Worm (Caenorhabditis elegans): ENCODE measurements around the gene F46C3.7.

The F46C3.7 gene

ce11 chrX:11447695-11448094, 7.9 kb downstream of the F46C3.7 start:
- no peak for TF ChIP-seq aly-1 (tag; optimal IDR thresholded peaks at IDR 0.05)

ce11 chrX:11450261-11450660, 10.4 kb downstream of the F46C3.7 start:
- TF ChIP-seq tra-4 (tag; optimal IDR thresholded peaks at IDR 0.05): no peak
- no peak for TF ChIP-seq pes-1 (GFP tag; IDR thresholded peaks at IDR 0.05)
- no peak for TF ChIP-seq B0310.2 (tag; optimal IDR thresholded peaks at IDR 0.05)

- no peak for TF ChIP-seq hmbx-1 (tag; optimal IDR thresholded peaks at IDR 0.05)
- no peak for TF ChIP-seq scrt-1 (GFP tag; IDR thresholded peaks at IDR 0.05)
- TF ChIP-seq ets-7 (tag; optimal IDR thresholded peaks at IDR 0.05): no peak
- no peak for TF ChIP-seq tra-4 (tag; optimal IDR thresholded peaks at IDR 0.05)
- no peak for TF ChIP-seq aly-1 (tag; optimal IDR thresholded peaks at IDR 0.05)
- TF ChIP-seq tbx-11 (GFP tag; IDR thresholded peaks at IDR 0.05): no peak
- no peak for TF ChIP-seq tbx-37 (GFP tag; conservative IDR thresholded peaks at IDR 0.05)
These were observed 12.5 kb downstream of the F46C3.7 start for ce11 chrX:11452316-11452715.

ce11 chrX:11454231-11454630, 14.4 kb downstream of the F46C3.7 start, which contains the start of gene F48C5.2:
Gene F48C5.2, minus strand, starts transcription at chrX:11454331.
- TF ChIP-seq sea-1 (GFP tag; conservative IDR thresholded peaks at IDR 0.05) (no peak), hnd-1 (tag; optimal IDR thresholded peaks at IDR 0.05) (no peak), ceh-36 (tag; optimal IDR thresholded peaks at IDR 0.05) (no peak), hmbx-1 (tag; optimal IDR thresholded peaks at IDR 0.05) (no peak), scrt-1 (GFP tag; IDR thresholded peaks at IDR 0.05) (no peak), ceh-13 (GFP tag; optimal IDR thresholded peaks at IDR 0.05) (no peak), ama-1 (optimal IDR thresholded peaks at IDR 0.05) (no peak), tbx-11 (GFP tag; IDR thresholded peaks at IDR 0.05) (no peak), aly-1 (tag; optimal IDR thresholded peaks at IDR 0.05) (no peak), pes-1 (GFP tag; IDR thresholded peaks at IDR 0.05) (no peak)

- no peak for TF ChIP-seq tbx-37 (GFP tag; conservative IDR thresholded peaks at IDR 0.05)
These were observed 16.8 kb downstream of the F46C3.7 start for ce11 chrX:11456665-11457064.

- no peak for TF ChIP-seq ceh-36 (tag; optimal IDR thresholded peaks at IDR 0.05)
- TF ChIP-seq hmbx-1 (tag; optimal IDR thresholded peaks at IDR 0.05): no peak
- TF ChIP-seq flt-1 (GFP tag; IDR thresholded peaks at IDR 0.05): no peak
- TF ChIP-seq tbx-37 (GFP tag; conservative IDR thresholded peaks at IDR 0.05): no peak
- no peak for TF ChIP-seq hnd-1 (tag; optimal IDR thresholded peaks at IDR 0.05)
- no peak for TF ChIP-seq ets-7 (tag; optimal IDR thresholded peaks at IDR 0.05)
- TF ChIP-seq ama-1 (optimal IDR thresholded peaks at IDR 0.05): no peak
- no peak for TF ChIP-seq scrt-1 (GFP tag; IDR thresholded peaks at IDR 0.05)
- TF ChIP-seq pes-1 (GFP tag; IDR thresholded peaks at IDR 0.05): no peak
- TF ChIP-seq tra-4 (tag; optimal IDR thresholded peaks at IDR 0.05): no peak
- no peak for TF ChIP-seq ceh-13 (GFP tag; optimal IDR thresholded peaks at IDR 0.05)
- TF ChIP-seq sea-1 (GFP tag; conservative IDR thresholded peaks at IDR 0.05): no peak
- no peak for TF ChIP-seq B0310.2 (tag; optimal IDR thresholded peaks at IDR 0.05)
- TF ChIP-seq F13C5.2 (tag; optimal IDR thresholded peaks at IDR 0.05): no peak
These were observed 21.7 kb downstream of the F46C3.7 start for ce11 chrX:11461545-11461944.

ce11 chrX:11462112-11462511, 22.3 kb downstream of the F46C3.7 start:
- TF ChIP-seq ets-7 (tag; optimal IDR thresholded peaks at IDR 0.05) (no peak), B0310.2 (tag; optimal IDR thresholded peaks at IDR 0.05) (no peak), ceh-13 (GFP tag; optimal IDR thresholded peaks at IDR 0.05) (no peak), pes-1 (GFP tag; IDR thresholded peaks at IDR 0.05) (no peak), scrt-1 (GFP tag; IDR thresholded peaks at IDR 0.05) (no peak), tbx-37 (GFP tag; conservative IDR thresholded peaks at IDR 0.05) (no peak), tra-4 (tag; optimal IDR thresholded peaks at IDR 0.05) (no peak), flt-1 (GFP tag; IDR thresholded peaks at IDR 0.05) (no peak), ama-1 (optimal IDR thresholded peaks at IDR 0.05) (no peak), aly-1 (tag; optimal IDR thresholded peaks at IDR 0.05) (no peak), ceh-36 (tag; optimal IDR thresholded peaks at IDR 0.05) (no peak), hnd-1 (tag; optimal IDR thresholded peaks at IDR 0.05) (no peak), hmbx-1 (tag; optimal IDR thresholded peaks at IDR 0.05) (no peak), hmg-4 (GFP tag; optimal IDR thresholded peaks at IDR 0.05) (no peak), sea-1 (GFP tag; conservative IDR thresholded peaks at IDR 0.05) (no peak), F13C5.2 (tag; optimal IDR thresholded peaks at IDR 0.05) (no peak), tbx-11 (GFP tag; IDR thresholded peaks at IDR 0.05) (no peak)

- TF ChIP-seq hnd-1 (tag; optimal IDR thresholded peaks at IDR 0.05): no peak
- TF ChIP-seq hmbx-1 (tag; optimal IDR thresholded peaks at IDR 0.05): no peak
- no peak for TF ChIP-seq sea-1 (GFP tag; conservative IDR thresholded peaks at IDR 0.05)
- TF ChIP-seq tbx-11 (GFP tag; IDR thresholded peaks at IDR 0.05): no peak
- no peak for TF ChIP-seq ceh-13 (GFP tag; optimal IDR thresholded peaks at IDR 0.05)
- TF ChIP-seq tbx-37 (GFP tag; conservative IDR thresholded peaks at IDR 0.05): no peak
- TF ChIP-seq ets-7 (tag; optimal IDR thresholded peaks at IDR 0.05): no peak
- TF ChIP-seq B0310.2 (tag; optimal IDR thresholded peaks at IDR 0.05): no peak
- TF ChIP-seq ama-1 (optimal IDR thresholded peaks at IDR 0.05): no peak
- TF ChIP-seq aly-1 (tag; optimal IDR thresholded peaks at IDR 0.05): no peak
- no peak for TF ChIP-seq ceh-36 (tag; optimal IDR thresholded peaks at IDR 0.05)
- no peak for TF ChIP-seq scrt-1 (GFP tag; IDR thresholded peaks at IDR 0.05)
- no peak for TF ChIP-seq hmg-4 (GFP tag; optimal IDR thresholded peaks at IDR 0.05)
- no peak for TF ChIP-seq F13C5.2 (tag; optimal IDR thresholded peaks at IDR 0.05)
- TF ChIP-seq pes-1 (GFP tag; IDR thresholded peaks at IDR 0.05): no peak
- TF ChIP-seq tra-4 (tag; optimal IDR thresholded peaks at IDR 0.05): no peak
- no peak for TF ChIP-seq flt-1 (GFP tag; IDR thresholded peaks at IDR 0.05)
These were observed 23.2 kb downstream of the F46C3.7 start for ce11 chrX:11463005-11463404.

ce11 chrX:11463568-11463967, 23.7 kb downstream of the F46C3.7 start:
- TF ChIP-seq sea-1 (GFP tag; conservative IDR thresholded peaks at IDR 0.05): no peak
- no peak for TF ChIP-seq hmbx-1 (tag; optimal IDR thresholded peaks at IDR 0.05)
- no peak for TF ChIP-seq scrt-1 (GFP tag; IDR thresholded peaks at IDR 0.05)
- no peak for TF ChIP-seq ama-1 (optimal IDR thresholded peaks at IDR 0.05)
- no peak for TF ChIP-seq aly-1 (tag; optimal IDR thresholded peaks at IDR 0.05)
- TF ChIP-seq tra-4 (tag; optimal IDR thresholded peaks at IDR 0.05): no peak
- TF ChIP-seq ets-7 (tag; optimal IDR thresholded peaks at IDR 0.05): no peak
- no peak for TF ChIP-seq tbx-37 (GFP tag; conservative IDR thresholded peaks at IDR 0.05)
- TF ChIP-seq tbx-11 (GFP tag; IDR thresholded peaks at IDR 0.05): no peak
- no peak for TF ChIP-seq ceh-36 (tag; optimal IDR thresholded peaks at IDR 0.05)
